Worm (Caenorhabditis elegans) whole organism, L4 larva: ENCODE measurements around the gene unc-30.

Source experiments
- D1046.2 ChIP-seq: fragments of 200-800 bp; sonication (Bioruptor generic); IDR thresholded peaks from 2 replicates; pipeline ENCODE4 v1.3.6; 2022; ENCODE audit warnings: missing genetic modification characterization, missing compliant biosample characterization
- F49E8.2 ChIP-seq: sonication (generic microtip); optimal IDR thresholded peaks from 2 replicates; lab custom pipeline; 2016; ENCODE audit warnings: missing compliant biosample characterization, mild to moderate bottlenecking, missing genetic modification characterization, borderline replicate concordance
- Y105C5A.15 ChIP-seq: fragments of 200-800 bp; sonication (Bioruptor generic); IDR thresholded peaks from 2 replicates; pipeline ENCODE4 v1.3.6; 2022; ENCODE audit warnings: missing genetic modification characterization, missing compliant biosample characterization
- ZK337.2 ChIP-seq: fragments of 200-800 bp; sonication (Bioruptor generic); IDR thresholded peaks from 2 replicates; pipeline ENCODE4 v1.3.6; 2022; ENCODE audit warnings: missing genetic modification reagents, missing genetic modification characterization, missing compliant biosample characterization
- aha-1 ChIP-seq: fragments of 150-350 bp; peaks from one replicate; lab custom pipeline; 2014; ENCODE audit warnings: missing biosample characterization, missing genetic modification characterization
- ceh-44 ChIP-seq: fragments of 200-800 bp; sonication (Bioruptor generic); IDR thresholded peaks from 2 replicates; pipeline ENCODE4 v1.3.6; 2022; ENCODE audit warnings: missing genetic modification reagents, missing genetic modification characterization, missing compliant biosample characterization
- ceh-62 ChIP-seq: sonication (generic microtip); optimal IDR thresholded peaks from 2 replicates; lab custom pipeline; 2017; ENCODE audit warnings: missing biosample characterization, missing genetic modification characterization
- daf-16 ChIP-seq, 3 experiments: sonication (generic microtip); optimal IDR thresholded peaks; 2 replicates each; lab custom pipeline; 2016 to 2017; ENCODE audit warnings: missing genetic modification characterization in 3 of 3, missing genetic modification reagents in 3 of 3, mild to moderate bottlenecking in 2 of 3, missing compliant biosample characterization in 2 of 3, missing biosample characterization in 1 of 3, moderate library complexity in 1 of 3
- dmd-8 ChIP-seq: fragments of 200-800 bp; sonication (Bioruptor generic); IDR thresholded peaks from 2 replicates; pipeline ENCODE4 v1.3.6; 2022; ENCODE audit warnings: missing genetic modification characterization, missing compliant biosample characterization
- duxl-1 ChIP-seq: sonication (generic microtip); optimal IDR thresholded peaks from 2 replicates; lab custom pipeline; 2016; ENCODE audit warnings: mild to moderate bottlenecking, missing genetic modification characterization, moderate library complexity, missing compliant biosample characterization; ENCODE audit not compliant: poor library complexity
- dve-1 ChIP-seq: sonication (generic microtip); optimal IDR thresholded peaks from 2 replicates; lab custom pipeline; 2017; ENCODE audit warnings: antibody characterized with exemption, mild to moderate bottlenecking, missing genetic modification characterization, missing compliant biosample characterization; ENCODE audit not compliant: insufficient read depth
- egl-43 ChIP-seq: fragments of 200-800 bp; sonication (Bioruptor generic); IDR thresholded peaks from 2 replicates; pipeline ENCODE4 v1.3.6; 2022; ENCODE audit warnings: missing genetic modification reagents, missing genetic modification characterization, missing compliant biosample characterization
- fkh-10 ChIP-seq: fragments of 150-350 bp; optimal IDR thresholded peaks from 2 replicates; lab custom pipeline; 2014; ENCODE audit warnings: missing biosample characterization, missing genetic modification reagents, missing genetic modification characterization
- hif-1 ChIP-seq, 2 experiments: sonication (generic microtip); optimal IDR thresholded peaks; 2 replicates each; lab custom pipeline; 2016 to 2017; ENCODE audit warnings: missing compliant biosample characterization in 2 of 2, missing genetic modification characterization in 2 of 2, missing genetic modification reagents in 2 of 2, missing genotype in 2 of 2, mild to moderate bottlenecking in 1 of 2
- hlh-30 ChIP-seq: sonication (generic microtip); optimal IDR thresholded peaks from 2 replicates; lab custom pipeline; 2017; ENCODE audit warnings: antibody characterized with exemption, mild to moderate bottlenecking, missing genetic modification characterization, missing compliant biosample characterization; ENCODE audit not compliant: insufficient read depth
- lin-1 ChIP-seq: fragments of 200-800 bp; sonication (Bioruptor generic); IDR thresholded peaks from 2 replicates; pipeline ENCODE4 v1.3.6; 2022; ENCODE audit warnings: missing genetic modification reagents, missing genetic modification characterization, missing compliant biosample characterization
- lin-13 ChIP-seq: fragments of 150-350 bp; optimal IDR thresholded peaks from 2 replicates; lab custom pipeline; 2014; ENCODE audit warnings: missing biosample characterization, missing genetic modification reagents, missing genetic modification characterization
- lin-38 ChIP-seq: fragments of 200-800 bp; sonication (Bioruptor generic); IDR thresholded peaks from 2 replicates; pipeline ENCODE4 v1.3.6; 2022; ENCODE audit warnings: missing genetic modification reagents, missing genetic modification characterization, missing compliant biosample characterization
- mes-2 ChIP-seq: sonication (generic microtip); optimal IDR thresholded peaks from 2 replicates; lab custom pipeline; 2016; ENCODE audit warnings: missing genotype, mild to moderate bottlenecking, missing genetic modification characterization, missing compliant biosample characterization; ENCODE audit not compliant: poor library complexity, severe bottlenecking
- mxl-2 ChIP-seq: fragments of 200-800 bp; sonication (Bioruptor generic); conservative IDR thresholded peaks from 2 replicates; pipeline ENCODE4 v1.3.6; 2022; ENCODE audit warnings: missing genetic modification reagents, missing genetic modification characterization, missing compliant biosample characterization
- nhr-102 ChIP-seq: sonication (generic microtip); optimal IDR thresholded peaks from 2 replicates; lab custom pipeline; 2016; ENCODE audit warnings: mild to moderate bottlenecking, missing genetic modification characterization, moderate library complexity, missing compliant biosample characterization
- nhr-77 ChIP-seq: fragments of 150-350 bp; optimal IDR thresholded peaks from 2 replicates; lab custom pipeline; 2014; ENCODE audit warnings: missing biosample characterization, missing genetic modification characterization
- pha-4 ChIP-seq, 2 experiments: fragments of 150-350 bp in 1 of 2; fragments of 200-800 bp in 1 of 2; sonication (Bioruptor generic) in 1 of 2; IDR thresholded peaks in 1 of 2; optimal IDR thresholded peaks in 1 of 2; 2 replicates each; pipeline versions ENCODE4 v1.3.6 to Lab custom; 2014 to 2022; ENCODE audit warnings: missing genetic modification characterization in 2 of 2, missing genetic modification reagents in 2 of 2, missing biosample characterization in 1 of 2, missing compliant biosample characterization in 1 of 2
- snpc-1.2 ChIP-seq: fragments of 200-800 bp; sonication (Bioruptor generic); IDR thresholded peaks from 2 replicates; pipeline ENCODE4 v1.3.6; 2022; ENCODE audit warnings: missing genetic modification reagents, missing genetic modification characterization, missing compliant biosample characterization
- tag-97 ChIP-seq: fragments of 200-800 bp; sonication (Bioruptor generic); IDR thresholded peaks from 2 replicates; pipeline ENCODE4 v1.3.6; 2022; ENCODE audit warnings: missing genetic modification characterization, missing compliant biosample characterization
- tra-1 ChIP-seq: fragments of 200-800 bp; sonication (Bioruptor generic); IDR thresholded peaks from 2 replicates; pipeline ENCODE4 v1.3.6; 2022; ENCODE audit warnings: missing genetic modification reagents, missing genetic modification characterization, missing compliant biosample characterization
- unc-130 ChIP-seq: sonication (generic microtip); optimal IDR thresholded peaks from 2 replicates; lab custom pipeline; 2016; ENCODE audit warnings: missing genetic modification reagents, missing genetic modification characterization, missing compliant biosample characterization
- unc-39 ChIP-seq: sonication (generic microtip); optimal IDR thresholded peaks from 2 replicates; lab custom pipeline; 2017; ENCODE audit warnings: missing biosample characterization, missing genetic modification characterization
- unc-62 ChIP-seq, 3 experiments: fragments of 150-350 bp in 1 of 3; sonication (generic microtip); optimal IDR thresholded peaks in 2 of 3; peaks in 1 of 3; 1 replicate in 1 of 3; 2 replicates in 2 of 3; lab custom pipeline; 2014 to 2017; ENCODE audit warnings: missing biosample characterization in 3 of 3, missing genetic modification characterization in 3 of 3, missing genetic modification reagents in 3 of 3, missing genotype in 1 of 3
- ztf-7 ChIP-seq: fragments of 150-350 bp; optimal IDR thresholded peaks from 2 replicates; lab custom pipeline; 2014; ENCODE audit warnings: missing biosample characterization, missing genetic modification characterization

Gene unc-30

DNA sequence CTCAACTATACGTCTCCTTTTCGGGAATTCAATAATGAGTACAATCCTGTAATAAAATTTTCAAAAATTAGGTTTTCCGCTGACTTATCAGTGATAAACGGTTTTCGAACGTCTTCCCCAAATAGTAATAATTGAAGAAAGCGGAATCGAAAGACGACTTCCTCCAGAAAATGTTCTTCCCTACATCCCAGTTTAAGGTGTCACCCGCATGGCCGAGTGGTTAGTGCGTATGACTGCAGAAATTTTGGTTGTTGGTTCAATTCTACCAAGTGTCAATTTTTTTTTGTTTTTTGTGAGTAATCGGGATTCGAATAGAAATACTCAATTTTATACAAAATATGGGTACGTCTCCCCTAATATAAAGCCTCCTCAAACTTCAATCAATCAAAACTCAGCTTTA is 22.0 kb downstream of the unc-30 start (continued):
- 0 out of 2 replicates have a peak, but pooled peaks have one; percentile 58 for TF ChIP-seq ceh-44 (GFP tag; lab: Robert Waterston, UW)

DNA sequence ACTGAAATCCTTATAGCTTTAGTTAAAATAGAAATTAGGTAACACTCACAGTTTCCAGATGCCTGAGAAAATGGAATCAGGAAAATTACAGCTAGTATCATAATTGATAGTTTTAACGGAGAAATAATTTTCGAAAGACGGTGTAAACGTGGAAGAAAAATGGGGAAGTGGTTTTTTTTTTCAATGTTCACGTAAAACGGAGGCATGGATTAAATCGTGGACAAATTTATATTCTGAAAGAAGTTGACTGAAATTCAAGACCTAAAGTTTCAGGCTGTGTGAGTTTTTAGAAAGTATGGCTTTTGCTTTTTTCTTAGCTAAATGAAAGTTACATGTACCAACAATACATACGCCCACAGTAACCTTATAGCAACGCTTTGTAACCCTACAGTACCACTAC is 23.5 kb downstream of the unc-30 start, which contains the start of gene spe-43:
TSS of gene spe-43 (minus strand) at position 101 of the 400 bp plus-strand sequence.
- TF ChIP-seq dve-1 (no peak), unc-130 (GFP tag; lab: Kevin White, UChicago) (no peak), duxl-1 (tag; lab: Kevin White, UChicago) (no peak), hif-1 (tag; optimal IDR thresholded peaks at IDR 0.05; lab: Kevin White, UChicago) (no peak), lin-13 (GFP tag; lab: Kevin White, UChicago) (no peak), tra-1 (no peak), ztf-7 (tag; lab: Kevin White, UChicago) (no peak), daf-16 (GFP tag; optimal IDR thresholded peaks at IDR 0.05; lab: Kevin White, UChicago) (no peak), daf-16 (tag; optimal IDR thresholded peaks at IDR 0.05; lab: Kevin White, UChicago) (no peak), nhr-77 (tag; lab: Kevin White, UChicago) (no peak), snpc-1.2 (no peak), tag-97 (GFP tag; lab: Robert Waterston, UW) (no peak), unc-39 (tag; lab: Kevin White, UChicago) (no peak), dmd-8 (GFP tag; lab: Robert Waterston, UW) (no peak), egl-43 (GFP tag; lab: Robert Waterston, UW) (no peak), lin-38 (GFP tag; lab: Robert Waterston, UW) (no peak), Y105C5A.15 (GFP tag; lab: Robert Waterston, UW) (no peak), aha-1 (no peak), nhr-102 (tag; lab: Kevin White, UChicago) (no peak)

DNA sequence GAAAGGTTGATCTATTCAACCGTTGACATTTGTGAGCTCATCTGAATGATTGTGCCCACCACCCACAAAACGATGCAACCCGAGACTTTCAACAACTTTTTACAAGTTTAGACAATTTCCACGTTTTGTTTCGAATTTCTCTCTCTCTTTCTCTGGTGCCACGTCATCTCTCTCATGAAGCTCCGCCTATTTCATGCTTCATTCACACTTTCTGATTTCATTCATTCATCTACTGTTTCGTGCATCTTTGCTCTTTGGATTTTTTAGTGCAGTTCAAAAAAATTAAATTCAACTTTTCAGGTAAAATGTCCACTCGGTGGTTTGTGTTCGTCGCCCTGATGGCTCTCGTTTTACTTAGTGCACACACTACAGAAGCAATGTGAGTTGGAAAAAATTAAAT is 30.5 kb downstream of the unc-30 start, which contains the start of gene nlp-79:
TSS of gene nlp-79 (plus strand) at position 301 of the 400 bp plus-strand sequence.
- TF ChIP-seq unc-62 (GFP tag; optimal IDR thresholded peaks at IDR 0.05 in 1 of 2; lab: Kevin White, UChicago) (peak in 1 of 2 experiments; percentile 63), unc-62 (tag; optimal IDR thresholded peaks at IDR 0.05; lab: Kevin White, UChicago) (no peak), mxl-2 (no peak)

DNA sequence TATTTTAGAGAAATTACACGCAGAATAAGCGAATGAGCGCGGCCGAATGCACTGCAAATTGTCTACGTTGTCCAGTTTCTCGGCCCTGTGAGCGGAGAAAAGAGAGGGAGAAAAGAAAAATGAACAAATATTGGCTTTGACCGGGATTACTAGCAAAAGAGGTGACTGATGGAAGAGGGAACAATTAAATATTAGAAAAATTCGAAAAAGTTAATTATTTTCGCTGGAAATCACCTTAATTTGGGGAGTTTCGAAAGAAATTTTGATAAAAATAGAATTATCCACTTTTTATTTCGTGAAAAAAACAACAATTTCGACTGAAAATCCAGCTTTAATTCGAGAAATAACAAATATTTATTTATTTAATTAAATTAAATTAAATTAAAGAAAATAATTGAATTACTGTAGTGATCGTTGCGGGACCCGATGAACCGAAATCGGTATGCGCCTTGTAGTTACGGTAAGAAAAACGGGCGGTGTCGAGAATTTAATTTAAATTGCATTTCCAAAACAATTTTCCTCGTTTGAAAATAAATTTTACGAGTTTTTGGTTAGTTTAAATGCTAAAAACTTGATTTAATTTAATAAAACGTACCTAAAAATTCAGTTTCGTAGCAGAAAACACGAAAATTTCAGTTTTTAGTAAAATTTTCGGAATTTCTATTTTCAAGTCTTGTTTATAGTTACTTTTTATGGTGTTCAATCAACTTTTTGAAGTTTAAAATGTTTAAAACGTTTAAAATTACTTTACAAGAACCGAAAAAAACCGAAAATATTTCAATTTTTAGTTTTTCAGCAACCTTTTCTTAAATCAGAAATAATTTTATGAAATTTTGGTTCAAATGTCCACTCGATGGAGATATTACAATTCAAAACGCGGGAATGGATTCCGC is 35.9 kb downstream of the unc-30 start, which contains the start of the genes crld-1 and msh-5:
TSS of gene crld-1 (minus strand) at position 51 of the 893 bp plus-strand sequence.
TSS of gene msh-5 (plus strand) at position 843 of the 893 bp plus-strand sequence.
- TF ChIP-seq snpc-1.2 (0 out of 2 replicates have a peak, but pooled peaks have one; percentile 50), F49E8.2 (tag; lab: Kevin White, UChicago) (no peak), D1046.2 (GFP tag; lab: Robert Waterston, UW) (no peak), mes-2 (tag; lab: Kevin White, UChicago) (peak; percentile 3)

ce11 chrIV:13165181-13165580 is 46.4 kb downstream of the unc-30 start, which contains the start of gene scl-14:
Gene scl-14, plus strand, starts transcription at chrIV:13165481.
- TF ChIP-seq ceh-62 (tag; lab: Kevin White, UChicago) (no peak), pha-4 (GFP tag; IDR thresholded peaks at IDR 0.05; lab: Robert Waterston, UW) (no peak), pha-4 (tag; optimal IDR thresholded peaks at IDR 0.05; lab: Kevin White, UChicago) (no peak), lin-1 (GFP tag; lab: Robert Waterston, UW) (no peak), dve-1 (no peak), duxl-1 (tag; lab: Kevin White, UChicago) (no peak), fkh-10 (GFP tag; lab: Kevin White, UChicago) (no peak), unc-130 (GFP tag; lab: Kevin White, UChicago) (no peak), tag-97 (GFP tag; lab: Robert Waterston, UW) (no peak), hlh-30 (tag; lab: Kevin White, UChicago) (no peak), ZK337.2 (GFP tag; lab: Robert Waterston, UW) (no peak), aha-1 (no peak), F49E8.2 (tag; lab: Kevin White, UChicago) (no peak)
